Fruit fly (Drosophila melanogaster): ENCODE data around the gene SmD2.

SmD2 gene

dm6 chr3R:6368550-6369238, 23.0 kb upstream of the SmD2 start, which contains the start of gene CG10286:
CG10286 (plus strand) TSS chr3R:6368965.
- TF ChIP-seq Hr83 (GFP tag; optimal IDR thresholded peaks at IDR 0.05; ENCODE audit: poor library complexity, severe bottlenecking) (peak; percentile 57), woc (GFP tag; optimal IDR thresholded peaks at IDR 0.05) (peak; percentile 44), Myc (optimal IDR thresholded peaks at IDR 0.05) (peak; percentile 31), rgr (GFP tag; optimal IDR thresholded peaks at IDR 0.05) (peak; percentile 25), psq (GFP tag; optimal IDR thresholded peaks at IDR 0.05) (peak; percentile 11), Dif (GFP tag; optimal IDR thresholded peaks at IDR 0.05; ENCODE audit: partially characterized antibody) (no peak), h (GFP tag; optimal IDR thresholded peaks at IDR 0.05) (no peak), HLH106 (tag; optimal IDR thresholded peaks at IDR 0.05) (peak; percentile 29)

dm6 chr3R:6368100-6368499, 22.4 kb upstream of the SmD2 start, which contains the start of gene CG42724:
CG42724 (minus strand) TSS chr3R:6368288.
- TF ChIP-seq HLH106 (tag; optimal IDR thresholded peaks at IDR 0.05) = no peak
- TF ChIP-seq Myc (optimal IDR thresholded peaks at IDR 0.05) = peak; percentile 30
- TF ChIP-seq CG9705 (GFP tag; optimal IDR thresholded peaks at IDR 0.05) = peak; percentile 29
- TF ChIP-seq Vsx2 (GFP tag; optimal IDR thresholded peaks at IDR 0.05; ENCODE audit: partially characterized antibody) = no peak
- no peak for TF ChIP-seq Dfd (GFP tag; optimal IDR thresholded peaks at IDR 0.05)
- TF ChIP-seq br (GFP tag; optimal IDR thresholded peaks at IDR 0.05) = no peak
- no peak for TF ChIP-seq foxo (GFP tag; optimal IDR thresholded peaks at IDR 0.05)
- TF ChIP-seq psq (GFP tag; optimal IDR thresholded peaks at IDR 0.05) = peak; percentile 20
- TF ChIP-seq GATAd (GFP tag; optimal IDR thresholded peaks at IDR 0.05) = no peak
- no peak for TF ChIP-seq Jra (GFP tag; optimal IDR thresholded peaks at IDR 0.05)
- no peak for TF ChIP-seq h (GFP tag; optimal IDR thresholded peaks at IDR 0.05)
- TF ChIP-seq CG32264 (GFP tag; optimal IDR thresholded peaks at IDR 0.05) = no peak
- TF ChIP-seq dl (GFP tag; optimal IDR thresholded peaks at IDR 0.05; ENCODE audit: insufficient read depth in 1 of 2, partially characterized antibody in 2 of 2) = no peak
- no peak for TF ChIP-seq ey (GFP tag; optimal IDR thresholded peaks at IDR 0.05)
- no peak for TF ChIP-seq Sp1 (GFP tag; optimal IDR thresholded peaks at IDR 0.05)
- TF ChIP-seq fru (GFP tag; optimal IDR thresholded peaks at IDR 0.05) = no peak
- no peak for TF ChIP-seq pan (optimal IDR thresholded peaks at IDR 0.05)
- TF ChIP-seq sv (GFP tag; optimal IDR thresholded peaks at IDR 0.05) = peak; percentile 42
- TF ChIP-seq OdsH (GFP tag; optimal IDR thresholded peaks at IDR 0.05) = no peak
- no peak for TF ChIP-seq Hnf4 (GFP tag; optimal IDR thresholded peaks at IDR 0.05)
- TF ChIP-seq woc (GFP tag; optimal IDR thresholded peaks at IDR 0.05) = no peak
- no peak for TF ChIP-seq rgr (GFP tag; optimal IDR thresholded peaks at IDR 0.05)
- no peak for TF ChIP-seq N (GFP tag; optimal IDR thresholded peaks at IDR 0.05)
- TF ChIP-seq dsf (GFP tag; optimal IDR thresholded peaks at IDR 0.05; ENCODE audit: borderline replicate concordance) = no peak
- no peak for TF ChIP-seq brk (GFP tag; optimal IDR thresholded peaks at IDR 0.05)
- no peak for TF ChIP-seq lola (GFP tag; optimal IDR thresholded peaks at IDR 0.05)

- TF ChIP-seq Vsx2 (GFP tag; optimal IDR thresholded peaks at IDR 0.05; ENCODE audit: partially characterized antibody) (no peak), brk (GFP tag; optimal IDR thresholded peaks at IDR 0.05) (peak; percentile 25), HLH106 (tag; optimal IDR thresholded peaks at IDR 0.05) (no peak), Hr78 (GFP tag; optimal IDR thresholded peaks at IDR 0.05) (no peak), foxo (GFP tag; optimal IDR thresholded peaks at IDR 0.05) (no peak)
These were observed 8.7 kb upstream of the SmD2 start for dm6 chr3R:6354408-6354807.

dm6 chr3R:6353624-6354352, 8.1 kb upstream of the SmD2 start:
- no peak for TF ChIP-seq Jra (GFP tag; optimal IDR thresholded peaks at IDR 0.05)
- TF ChIP-seq dsf (GFP tag; optimal IDR thresholded peaks at IDR 0.05; ENCODE audit: borderline replicate concordance) = peak; percentile 30
- peak; percentile 91 for TF ChIP-seq psq (GFP tag; optimal IDR thresholded peaks at IDR 0.05)
- peak; percentile 9 for TF ChIP-seq sv (GFP tag; optimal IDR thresholded peaks at IDR 0.05)
- no peak for TF ChIP-seq lola (GFP tag; optimal IDR thresholded peaks at IDR 0.05)
- peak; percentile 78 for TF ChIP-seq ey (GFP tag; optimal IDR thresholded peaks at IDR 0.05)
- no peak for TF ChIP-seq dmrt93B (GFP tag; optimal IDR thresholded peaks at IDR 0.05)
- TF ChIP-seq Sp1 (GFP tag; optimal IDR thresholded peaks at IDR 0.05) = no peak
- TF ChIP-seq Dif (GFP tag; optimal IDR thresholded peaks at IDR 0.05; ENCODE audit: partially characterized antibody) = peak; percentile 32
- TF ChIP-seq h (GFP tag; optimal IDR thresholded peaks at IDR 0.05) = peak; percentile 83
- peak; percentile 10 for TF ChIP-seq Hr83 (GFP tag; optimal IDR thresholded peaks at IDR 0.05; ENCODE audit: poor library complexity, severe bottlenecking)
- no peak for TF ChIP-seq Abd-B (GFP tag; optimal IDR thresholded peaks at IDR 0.05)
- TF ChIP-seq Rel (GFP tag; optimal IDR thresholded peaks at IDR 0.05) = no peak
- no peak for TF ChIP-seq Rel (tag; optimal IDR thresholded peaks at IDR 0.05)
- peak; percentile 76 for TF ChIP-seq rgr (GFP tag; optimal IDR thresholded peaks at IDR 0.05)
- peak; percentile 70 for TF ChIP-seq br (GFP tag; optimal IDR thresholded peaks at IDR 0.05)
- peak; percentile 73 for TF ChIP-seq HLH106 (tag; optimal IDR thresholded peaks at IDR 0.05)
- TF ChIP-seq brk (GFP tag; optimal IDR thresholded peaks at IDR 0.05) = peak; percentile 69
- TF ChIP-seq Hnf4 (GFP tag; optimal IDR thresholded peaks at IDR 0.05) = peak; percentile 60
- peak; percentile 87 for TF ChIP-seq fru (GFP tag; optimal IDR thresholded peaks at IDR 0.05)
- no peak for TF ChIP-seq pan (optimal IDR thresholded peaks at IDR 0.05)
- TF ChIP-seq woc (GFP tag; optimal IDR thresholded peaks at IDR 0.05) = peak; percentile 75
- TF ChIP-seq usp (GFP tag; optimal IDR thresholded peaks at IDR 0.05) = no peak
- no peak for TF ChIP-seq Vsx2 (GFP tag; optimal IDR thresholded peaks at IDR 0.05; ENCODE audit: partially characterized antibody)
- peak; percentile 81 for TF ChIP-seq OdsH (GFP tag; optimal IDR thresholded peaks at IDR 0.05)
- TF ChIP-seq tai (GFP tag; optimal IDR thresholded peaks at IDR 0.05) = no peak
- TF ChIP-seq dl (GFP tag; optimal IDR thresholded peaks at IDR 0.05; ENCODE audit: insufficient read depth in 1 of 2, partially characterized antibody in 2 of 2) = no peak
- no peak for TF ChIP-seq jim (GFP tag; optimal IDR thresholded peaks at IDR 0.05)
- no peak for TF ChIP-seq Myc (optimal IDR thresholded peaks at IDR 0.05)
- peak; percentile 33 for TF ChIP-seq CG9705 (GFP tag; optimal IDR thresholded peaks at IDR 0.05)
- TF ChIP-seq N (GFP tag; optimal IDR thresholded peaks at IDR 0.05) = no peak
- no peak for TF ChIP-seq CG32264 (GFP tag; optimal IDR thresholded peaks at IDR 0.05)

Data from whole organism, wandering third instar larva.